Worm (Caenorhabditis elegans) whole organism, L1 larva: ENCODE data around the gene C06A1.6.

Experiments used
- ama-1 ChIP-seq: fragments of 150-350 bp; optimal IDR thresholded peaks from 2 replicates; lab custom pipeline; 2014
- jun-1 ChIP-seq: fragments of 150-350 bp; optimal IDR thresholded peaks from 2 replicates; lab custom pipeline; 2014; ENCODE audit warnings: missing biosample characterization, missing genetic modification reagents, missing genetic modification characterization
- nhr-28 ChIP-seq: fragments of 150-350 bp; optimal IDR thresholded peaks from 2 replicates; lab custom pipeline; 2014; ENCODE audit warnings: missing biosample characterization, missing genetic modification characterization
- sptf-1 ChIP-seq: fragments of 150-350 bp; optimal IDR thresholded peaks from 2 replicates; lab custom pipeline; 2014; ENCODE audit warnings: missing biosample characterization, missing genetic modification characterization
- xbp-1 ChIP-seq: sonication (generic microtip); optimal IDR thresholded peaks from 2 replicates; lab custom pipeline; 2016; ENCODE audit warnings: missing genetic modification characterization, missing compliant biosample characterization

ce11 chrII:10569498-10569897 lies 5.0 kb upstream of the C06A1.6 start:
- TF ChIP-seq xbp-1 (tag; lab: Kevin White, UChicago) (no peak), jun-1 (tag; lab: Kevin White, UChicago) (no peak), sptf-1 (tag; lab: Kevin White, UChicago) (no peak), nhr-28 (tag; lab: Kevin White, UChicago) (no peak), ama-1 (no peak)
